Worm (Caenorhabditis elegans) whole organism, early embryonic: Measurements from ENCODE around the gene C49C8.3.

Experiments used
- aly-1 ChIP-seq: sonication (generic microtip); optimal IDR thresholded peaks from 2 replicates; lab custom pipeline; 2016; ENCODE audit warnings: missing genetic modification characterization, missing compliant biosample characterization
- ets-7 ChIP-seq: sonication (generic microtip); optimal IDR thresholded peaks from 2 replicates; lab custom pipeline; 2016; ENCODE audit warnings: missing genotype, missing genetic modification characterization, missing compliant biosample characterization
- flt-1 ChIP-seq: fragments of 200-800 bp; sonication (Bioruptor generic); IDR thresholded peaks from 2 replicates; pipeline ENCODE4 v1.3.6; 2022; ENCODE audit warnings: missing genetic modification characterization, missing compliant biosample characterization
- hmg-4 ChIP-seq: fragments of 200-800 bp; sonication (Bioruptor generic); optimal IDR thresholded peaks from 2 replicates; lab custom pipeline; 2018; ENCODE audit warnings: mild to moderate bottlenecking, missing genetic modification characterization, missing compliant biosample characterization
- sea-1 ChIP-seq: fragments of 200-800 bp; sonication (Bioruptor generic); conservative IDR thresholded peaks from 2 replicates; pipeline ENCODE4 v1.3.6; 2022; ENCODE audit warnings: missing genetic modification characterization, missing compliant biosample characterization
- tra-4 ChIP-seq: sonication (generic microtip); optimal IDR thresholded peaks from 2 replicates; lab custom pipeline; 2017; ENCODE audit warnings: missing genetic modification characterization, missing compliant biosample characterization

ce11 chrIV:8686966-8687365, 42.4 kb downstream of the C49C8.3 start:
- TF ChIP-seq flt-1 (GFP tag; lab: Robert Waterston, UW) (no peak), sea-1 (GFP tag; lab: Robert Waterston, UW) (no peak), tra-4 (tag; lab: Kevin White, UChicago) (no peak), hmg-4 (no peak), ets-7 (tag; lab: Kevin White, UChicago) (no peak), aly-1 (tag; lab: Kevin White, UChicago) (no peak)
